Worm (Caenorhabditis elegans) whole organism, late embryonic: ENCODE data around the gene C54D10.13.

Source experiments
- C38D4.7 ChIP-seq: fragments of 200-800 bp; sonication (Bioruptor generic); optimal IDR thresholded peaks from 2 replicates; lab custom pipeline; 2018; ENCODE audit warnings: mild to moderate bottlenecking, missing genetic modification characterization, moderate library complexity, missing compliant biosample characterization
- K02D7.2 ChIP-seq: sonication (generic microtip); optimal IDR thresholded peaks from 2 replicates; lab custom pipeline; 2017; ENCODE audit warnings: mild to moderate bottlenecking, missing genetic modification characterization, missing compliant biosample characterization
- T23F11.4 ChIP-seq: fragments of 200-800 bp; sonication (Bioruptor generic); optimal IDR thresholded peaks from 2 replicates; lab custom pipeline; 2018; ENCODE audit warnings: mild to moderate bottlenecking, missing genetic modification characterization, missing compliant biosample characterization
- ahr-1 ChIP-seq: sonication (generic microtip); optimal IDR thresholded peaks from 2 replicates; lab custom pipeline; 2016; ENCODE audit warnings: missing genetic modification characterization, missing compliant biosample characterization
- ceh-14 ChIP-seq: sonication (generic microtip); optimal IDR thresholded peaks from 2 replicates; lab custom pipeline; 2016; ENCODE audit warnings: missing genotype, missing genetic modification characterization, missing compliant biosample characterization
- ceh-18 ChIP-seq: sonication (generic microtip); optimal IDR thresholded peaks from 2 replicates; lab custom pipeline; 2016; ENCODE audit warnings: missing genetic modification characterization, missing compliant biosample characterization
- ceh-19 ChIP-seq: fragments of 200-800 bp; sonication (Bioruptor generic); optimal IDR thresholded peaks from 2 replicates; lab custom pipeline; 2018; ENCODE audit warnings: mild to moderate bottlenecking, missing genetic modification characterization, missing compliant biosample characterization
- ceh-2 ChIP-seq: sonication (generic microtip); optimal IDR thresholded peaks from 2 replicates; lab custom pipeline; 2016; ENCODE audit warnings: missing genotype, missing genetic modification characterization, missing compliant biosample characterization
- ceh-24 ChIP-seq: sonication (generic microtip); optimal IDR thresholded peaks from 2 replicates; lab custom pipeline; 2016; ENCODE audit warnings: mild to moderate bottlenecking, missing genetic modification characterization, missing compliant biosample characterization
- dmd-4 ChIP-seq: sonication (generic microtip); optimal IDR thresholded peaks from 2 replicates; lab custom pipeline; 2016; ENCODE audit warnings: borderline replicate concordance, missing genetic modification characterization, missing compliant biosample characterization
- dve-1 ChIP-seq: sonication (generic microtip); optimal IDR thresholded peaks from 2 replicates; lab custom pipeline; 2017; ENCODE audit warnings: antibody characterized with exemption, mild to moderate bottlenecking, missing genetic modification characterization, missing compliant biosample characterization
- eyg-1 ChIP-seq: sonication (generic microtip); optimal IDR thresholded peaks from 2 replicates; lab custom pipeline; 2016; ENCODE audit warnings: missing genotype, missing genetic modification characterization, missing compliant biosample characterization
- fkh-10 ChIP-seq: fragments of 150-350 bp; optimal IDR thresholded peaks from 2 replicates; lab custom pipeline; 2014; ENCODE audit warnings: missing biosample characterization, missing genetic modification reagents, missing genetic modification characterization
- gmeb-2 ChIP-seq: sonication (generic microtip); optimal IDR thresholded peaks from 2 replicates; lab custom pipeline; 2016; ENCODE audit warnings: missing genetic modification characterization, inconsistent platforms, missing compliant biosample characterization
- hlh-13 ChIP-seq: fragments of 200-800 bp; sonication (Bioruptor generic); optimal IDR thresholded peaks from 2 replicates; lab custom pipeline; 2018; ENCODE audit warnings: mild to moderate bottlenecking, missing genetic modification characterization, missing compliant biosample characterization
- hlh-30 ChIP-seq: sonication (generic microtip); optimal IDR thresholded peaks from 2 replicates; lab custom pipeline; 2017; ENCODE audit warnings: antibody characterized with exemption, missing genetic modification characterization, missing compliant biosample characterization; ENCODE audit not compliant: insufficient read depth
- hlh-6 ChIP-seq: sonication (generic microtip); optimal IDR thresholded peaks from 2 replicates; lab custom pipeline; 2016; ENCODE audit warnings: missing genotype, missing genetic modification characterization, missing compliant biosample characterization
- madf-2 ChIP-seq: sonication (generic microtip); optimal IDR thresholded peaks from 2 replicates; lab custom pipeline; 2017; ENCODE audit warnings: missing genetic modification characterization, missing compliant biosample characterization
- nfya-1 ChIP-seq: sonication (generic microtip); optimal IDR thresholded peaks from 2 replicates; lab custom pipeline; 2017; ENCODE audit warnings: missing genetic modification characterization, mild to moderate bottlenecking, missing compliant biosample characterization, antibody characterized with exemption, moderate library complexity
- rnt-1 ChIP-seq: sonication (generic microtip); optimal IDR thresholded peaks from 2 replicates; lab custom pipeline; 2016; ENCODE audit warnings: missing genetic modification characterization, missing compliant biosample characterization

Gene C54D10.13

DNA sequence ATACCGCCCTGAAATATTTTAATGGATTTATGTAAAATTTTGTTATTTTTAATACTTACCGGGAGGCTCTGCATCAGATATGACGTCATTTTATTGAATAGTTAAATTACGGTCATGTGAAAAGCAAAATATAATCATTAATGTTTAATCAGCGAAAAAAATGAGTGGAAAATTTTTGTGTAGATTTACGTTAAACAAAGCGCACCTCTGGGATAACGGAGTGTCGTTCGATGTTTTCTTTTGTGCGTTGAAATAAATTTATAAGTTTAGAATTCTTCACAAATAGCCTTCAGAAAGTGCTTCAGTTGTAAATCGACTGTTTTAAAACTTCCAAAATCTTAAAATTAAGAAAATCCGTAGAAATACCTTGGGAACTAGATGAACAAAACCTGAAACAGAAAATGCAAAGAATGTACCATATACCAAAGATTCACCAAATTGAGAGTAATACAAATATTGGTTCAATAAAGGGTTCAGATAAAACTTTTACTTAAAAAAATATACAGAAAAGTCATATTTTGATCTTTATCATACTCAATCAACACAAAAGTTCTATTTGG lies 31.3 kb downstream of the C54D10.13 start, which contains the start of the genes K01D12.20 and miga-1:
TSS of gene K01D12.20 (minus strand) at position 138 of the 560 bp plus-strand sequence.
TSS of gene miga-1 (minus strand) at position 183 of the 560 bp plus-strand sequence.
- no peak for TF ChIP-seq hlh-6 (tag; lab: Kevin White, UChicago)
- no peak for TF ChIP-seq ceh-19
- TF ChIP-seq ceh-2, result no peak
- TF ChIP-seq, all 69 proteins: peak for 0

DNA sequence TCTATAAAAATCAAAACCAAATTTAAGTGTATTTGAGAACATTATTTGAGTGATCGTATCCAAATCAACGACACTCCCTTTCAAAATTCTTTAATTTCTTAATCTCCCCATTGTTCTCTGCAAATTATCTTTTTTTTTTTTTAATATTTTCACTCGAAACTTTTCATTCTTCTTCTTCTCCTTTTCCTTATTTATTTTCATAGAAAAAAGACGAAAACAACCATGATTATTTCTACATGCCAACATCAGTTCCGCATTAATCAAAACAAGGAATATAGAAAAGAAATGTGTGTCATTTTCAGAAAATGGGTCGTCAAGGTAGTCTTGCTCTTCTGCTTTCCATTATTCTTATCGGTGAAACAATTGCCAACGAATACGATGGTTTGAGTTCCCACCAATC lies 34.5 kb downstream of the C54D10.13 start, which contains the start of gene K01D12.5:
TSS of gene K01D12.5 (plus strand) at position 301 of the 400 bp plus-strand sequence.
- TF ChIP-seq nfya-1 (tag; lab: Kevin White, UChicago) (no peak), gmeb-2 (tag; lab: Kevin White, UChicago) (no peak), eyg-1 (tag; lab: Kevin White, UChicago) (no peak), rnt-1 (tag; lab: Kevin White, UChicago) (no peak), ceh-18 (tag; lab: Kevin White, UChicago) (no peak), ahr-1 (no peak), dve-1 (no peak), hlh-30 (no peak), fkh-10 (no peak), ceh-14 (tag; lab: Kevin White, UChicago) (no peak), ceh-24 (tag; lab: Kevin White, UChicago) (no peak), madf-2 (tag; lab: Kevin White, UChicago) (no peak), K02D7.2 (tag; lab: Kevin White, UChicago) (no peak), T23F11.4 (no peak), dmd-4 (tag; lab: Kevin White, UChicago) (no peak)

DNA sequence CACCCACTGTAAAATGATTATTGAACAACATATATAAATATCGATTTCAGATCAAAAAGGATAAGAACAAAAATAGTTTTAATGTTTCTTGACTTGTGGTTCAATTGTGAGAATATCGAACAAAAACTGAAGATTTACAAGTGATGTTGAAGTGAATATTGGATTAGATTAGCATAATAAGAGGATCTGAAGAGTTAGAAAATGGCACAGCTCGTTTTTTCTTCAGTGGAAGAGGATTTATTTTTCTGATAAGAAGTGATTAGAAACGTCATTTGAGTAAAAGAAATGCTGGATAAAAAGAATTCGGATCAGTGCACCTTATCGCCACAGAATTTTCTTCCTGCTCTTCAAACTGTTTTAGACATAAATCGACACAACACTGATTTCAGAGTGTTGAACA lies 36.4 kb downstream of the C54D10.13 start, which contains the start of gene twk-14:
TSS of gene twk-14 (minus strand) at position 8 of the 400 bp plus-strand sequence.
- TF ChIP-seq hlh-13, result no peak
- TF ChIP-seq, all 69 proteins: peak for 0

DNA sequence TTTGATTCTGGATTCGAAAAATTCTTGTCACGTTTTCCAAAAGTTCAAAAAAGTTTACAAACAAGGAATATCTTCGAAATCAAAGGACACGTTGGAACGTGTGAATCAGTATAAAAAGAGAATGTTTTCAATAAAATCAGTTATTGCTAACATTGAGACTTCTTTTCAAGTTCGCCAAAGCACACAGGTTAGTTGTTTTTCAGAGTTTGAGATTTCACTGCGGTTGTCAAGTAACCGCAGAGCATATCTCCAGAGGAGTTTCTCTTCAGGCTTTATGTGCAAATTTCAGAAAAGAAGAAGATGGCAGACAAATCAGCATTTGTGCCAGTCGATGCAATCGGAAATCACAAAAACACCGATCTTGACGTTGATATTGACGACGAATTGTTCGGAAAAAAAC lies 45.9 kb downstream of the C54D10.13 start, which contains the start of gene K01D12.15:
TSS of gene K01D12.15 (plus strand) at position 301 of the 400 bp plus-strand sequence.
- no peak for TF ChIP-seq C38D4.7 (GFP tag; lab: Kevin White, UChicago)
